Fruit fly (Drosophila melanogaster): ENCODE data around the gene CG13738.

Gene CG13738

DNA sequence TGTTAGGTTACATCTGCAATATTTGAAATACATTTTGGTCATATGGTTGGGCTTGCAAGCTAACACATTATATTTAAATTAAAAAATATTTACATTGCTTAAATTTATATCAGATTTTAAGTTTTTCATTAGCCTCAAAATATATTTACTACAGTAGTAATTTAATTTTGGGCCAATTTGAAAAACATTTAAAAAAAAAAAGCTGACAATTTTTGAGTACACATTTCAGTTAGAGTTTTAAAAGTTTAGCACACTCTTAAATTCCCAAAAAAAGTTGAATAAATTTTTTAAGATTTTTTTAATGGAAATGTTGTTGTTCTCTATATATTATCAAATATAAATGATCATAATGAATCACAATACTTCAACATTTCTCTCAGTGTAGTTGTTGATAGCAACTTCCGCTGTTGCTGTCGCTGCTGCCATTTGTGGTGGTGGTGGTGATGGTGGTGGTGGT lies 16.0 kb downstream of the CG13738 start (continued):
- TF ChIP-seq CG1529 (GFP tag; optimal IDR thresholded peaks at IDR 0.05): peak; percentile 40
- TF ChIP-seq jigr1 (GFP tag; IDR thresholded peaks at IDR 0.05): peak; percentile 39; the same call in 1 of the 3 replicates
- peak; percentile 35 for TF ChIP-seq wor (GFP tag; IDR thresholded peaks at IDR 0.05)
- no peak for TF ChIP-seq Bdp1 (GFP tag; optimal IDR thresholded peaks at IDR 0.05)
- TF ChIP-seq Nf-YA (GFP tag; IDR thresholded peaks at IDR 0.05): no peak
- TF ChIP-seq schlank (tag; optimal IDR thresholded peaks at IDR 0.05): no peak
- no peak for TF ChIP-seq CG4282 (GFP tag; optimal IDR thresholded peaks at IDR 0.05)
- TF ChIP-seq CG8478 (optimal IDR thresholded peaks at IDR 0.05): no peak
- no peak for TF ChIP-seq gro (GFP tag; optimal IDR thresholded peaks at IDR 0.05)
- peak; percentile 54 for TF ChIP-seq CG1233 (GFP tag; optimal IDR thresholded peaks at IDR 0.05)
- no peak for TF ChIP-seq CG9876 (GFP tag; optimal IDR thresholded peaks at IDR 0.05)
- TF ChIP-seq gsb-n (tag; optimal IDR thresholded peaks at IDR 0.05): peak; percentile 73
- peak; percentile 18 for TF ChIP-seq kah (GFP tag; optimal IDR thresholded peaks at IDR 0.05)
- TF ChIP-seq CG10267 (tag; optimal IDR thresholded peaks at IDR 0.05): peak; percentile 79
- TF ChIP-seq Jarid2 (GFP tag; optimal IDR thresholded peaks at IDR 0.05): peak; percentile 53
- no peak for TF ChIP-seq corto (GFP tag; optimal IDR thresholded peaks at IDR 0.05)
- no peak for TF ChIP-seq repo (GFP tag; optimal IDR thresholded peaks at IDR 0.05)
- no peak for TF ChIP-seq CG15514 (GFP tag; optimal IDR thresholded peaks at IDR 0.05)
- TF ChIP-seq BtbVII (GFP tag; optimal IDR thresholded peaks at IDR 0.05): peak; percentile 51
- no peak for TF ChIP-seq Poxn (GFP tag; IDR thresholded peaks at IDR 0.05)
- TF ChIP-seq CG3281 (GFP tag; optimal IDR thresholded peaks at IDR 0.05): peak; percentile 55
- TF ChIP-seq Doc2 (GFP tag; IDR thresholded peaks at IDR 0.05): no peak
- 0 out of 2 replicates have a peak, but pooled peaks have one; percentile 15 for TF ChIP-seq dati (GFP tag; IDR thresholded peaks at IDR 0.05)
- TF ChIP-seq ems (GFP tag; optimal IDR thresholded peaks at IDR 0.05): no peak
- no peak for TF ChIP-seq zfh1 (GFP tag; IDR thresholded peaks at IDR 0.05)
- TF ChIP-seq sisA (GFP tag; IDR thresholded peaks at IDR 0.05): peak; percentile 29; the same call in 1 of the 2 replicates
- no peak for TF ChIP-seq btn (GFP tag; optimal IDR thresholded peaks at IDR 0.05)
- no peak for TF ChIP-seq sd (tag; optimal IDR thresholded peaks at IDR 0.05)
- no peak for TF ChIP-seq CG18011 (GFP tag; optimal IDR thresholded peaks at IDR 0.05)
- TF ChIP-seq CG10543 (GFP tag; optimal IDR thresholded peaks at IDR 0.05): no peak
- peak; percentile 51 for TF ChIP-seq CG5245 (GFP tag; optimal IDR thresholded peaks at IDR 0.05)
- TF ChIP-seq exex (tag; optimal IDR thresholded peaks at IDR 0.05): peak; percentile 16
- peak in 1 of 2 experiments; percentile 76 for TF ChIP-seq bsh (GFP tag; optimal IDR thresholded peaks at IDR 0.05)
- no peak for TF ChIP-seq wek (GFP tag; optimal IDR thresholded peaks at IDR 0.05)
- TF ChIP-seq YL-1 (GFP tag; optimal IDR thresholded peaks at IDR 0.05): peak; percentile 4
- TF ChIP-seq salm (tag; optimal IDR thresholded peaks at IDR 0.05): peak; percentile 43
- TF ChIP-seq br (optimal IDR thresholded peaks at IDR 0.05): no peak
- no peak for TF ChIP-seq tup (GFP tag; optimal IDR thresholded peaks at IDR 0.05)
- TF ChIP-seq tna (GFP tag; IDR thresholded peaks at IDR 0.05; ENCODE audit: partially characterized antibody): no peak
- TF ChIP-seq gsb (GFP tag; IDR thresholded peaks at IDR 0.05): no peak
- no peak for TF ChIP-seq CG13894 (tag; optimal IDR thresholded peaks at IDR 0.05)
- TF ChIP-seq fd64A (GFP tag; optimal IDR thresholded peaks at IDR 0.05): no peak
- TF ChIP-seq Rfx (GFP tag; IDR thresholded peaks at IDR 0.05): no peak
- TF ChIP-seq CG8290 (GFP tag; optimal IDR thresholded peaks at IDR 0.05): peak; percentile 42
- no peak for TF ChIP-seq CG8290 (tag; optimal IDR thresholded peaks at IDR 0.05)
- peak; percentile 78 for TF ChIP-seq tio (GFP tag; optimal IDR thresholded peaks at IDR 0.05)
- TF ChIP-seq ci (GFP tag; IDR thresholded peaks at IDR 0.05): no peak
- TF ChIP-seq CG8944 (GFP tag; optimal IDR thresholded peaks at IDR 0.05): no peak
- peak; percentile 86 for TF ChIP-seq CoRest (tag; optimal IDR thresholded peaks at IDR 0.05)
- TF ChIP-seq CG2712 (tag; optimal IDR thresholded peaks at IDR 0.05): peak; percentile 81
- TF ChIP-seq Rx (GFP tag; IDR thresholded peaks at IDR 0.05): 0 out of 2 replicates have a peak, but pooled peaks have one; percentile 15
- no peak for TF ChIP-seq CG6175 (GFP tag; IDR thresholded peaks at IDR 0.05)

All from whole organism, embryonic.